Worm (Caenorhabditis elegans) whole organism, L4/young adult: ENCODE data around the gene C56G2.15.

ENCODE experiments used
- dao-5 ChIP-seq: sonication (generic microtip); optimal IDR thresholded peaks from 2 replicates; lab custom pipeline; 2016; ENCODE audit warnings: missing genotype, missing genetic modification characterization, moderate library complexity, missing compliant biosample characterization
- him-1 ChIP-seq: sonication (generic microtip); optimal IDR thresholded peaks from 2 replicates; lab custom pipeline; 2016; ENCODE audit warnings: missing genotype, missing genetic modification reagents, missing genetic modification characterization, missing compliant biosample characterization

DNA sequence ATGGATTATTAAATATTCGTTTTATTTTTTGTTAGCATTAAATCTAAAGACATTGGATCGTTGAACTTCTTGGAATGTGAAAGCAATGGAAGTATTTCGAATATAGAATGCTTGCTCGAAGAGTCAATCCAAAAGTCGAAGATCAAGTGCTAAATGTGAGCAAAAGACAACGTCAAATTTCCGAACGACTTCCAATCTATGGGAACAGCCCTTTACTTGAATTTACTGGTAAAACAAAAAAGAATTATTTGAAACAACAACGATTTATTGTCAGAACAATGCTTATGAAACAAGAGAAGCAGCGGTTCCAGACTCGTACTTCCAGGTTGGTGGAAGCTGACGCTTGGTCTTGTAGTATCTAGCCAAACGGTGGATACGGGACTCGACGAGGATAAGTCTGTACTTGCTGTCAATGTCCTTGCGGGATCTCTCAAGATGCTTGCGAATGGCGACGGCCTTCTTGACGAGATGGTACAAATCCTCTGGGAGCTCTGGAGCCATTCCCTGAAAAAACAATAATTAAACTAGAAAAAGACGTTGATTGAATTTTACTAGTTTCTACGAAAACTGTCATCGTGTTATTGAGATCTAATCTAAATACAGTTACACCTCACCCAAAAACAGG, 6.3 kb upstream of the C56G2.15 start:
- TF ChIP-seq dao-5 (no peak), him-1 (tag; lab: Kevin White, UChicago) (no peak)
